Fruit fly (Drosophila melanogaster) whole organism, embryonic: ENCODE measurements around the gene pnt.

Experiments
- CG1233 ChIP-seq: fragments of 200-800 bp; sonication (Bioruptor generic); optimal IDR thresholded peaks from 4 replicates; lab custom pipeline; 2018; ENCODE audit warnings: missing biosample characterization, mild to moderate bottlenecking, missing genetic modification characterization
- CG13624 ChIP-seq: fragments of 200-800 bp; sonication (Bioruptor generic); optimal IDR thresholded peaks from 2 replicates; lab custom pipeline; 2016; ENCODE audit warnings: missing biosample characterization, missing genetic modification characterization
- CG2875 ChIP-seq: fragments of 200-800 bp; sonication (Bioruptor generic); optimal IDR thresholded peaks from 2 replicates; lab custom pipeline; 2017; ENCODE audit warnings: missing biosample characterization, mild to moderate bottlenecking, missing genetic modification characterization, missing genetic modification reagents
- CG31441 ChIP-seq: fragments of 200-800 bp; sonication (Bioruptor generic); IDR thresholded peaks from 2 replicates; pipeline ENCODE4 v1.3.6; 2022; ENCODE audit warnings: missing biosample characterization, missing genetic modification characterization
- CG42726 ChIP-seq: fragments of 200-800 bp; sonication (Bioruptor generic); IDR thresholded peaks from 2 replicates; pipeline ENCODE4 v1.3.6; 2022; ENCODE audit warnings: missing biosample characterization, missing genetic modification characterization; ENCODE audit not compliant: partially characterized antibody
- CG9437 ChIP-seq: fragments of 200-800 bp; sonication (Bioruptor generic); optimal IDR thresholded peaks from 2 replicates; lab custom pipeline; 2018; ENCODE audit warnings: missing biosample characterization, mild to moderate bottlenecking, missing genetic modification characterization
- Hr78 ChIP-seq, 2 experiments: fragments of 200-800 bp in 1 of 2; fragments of >200 bp in 1 of 2; sonication (Bioruptor generic) in 1 of 2; optimal IDR thresholded peaks; 2 replicates each; lab custom pipeline; 2017 to 2019; ENCODE audit warnings: missing biosample characterization in 2 of 2, missing genetic modification characterization in 2 of 2, mild to moderate bottlenecking in 1 of 2, moderate library complexity in 1 of 2
- Optix ChIP-seq: fragments of 200-800 bp; sonication (Bioruptor generic); IDR thresholded peaks from 3 replicates; pipeline ENCODE4 v1.3.6; 2022; ENCODE audit warnings: missing biosample characterization, missing genetic modification characterization
- cwo ChIP-seq: fragments of 200-800 bp; sonication (Bioruptor generic); optimal IDR thresholded peaks from 3 replicates; lab custom pipeline; 2017; ENCODE audit warnings: missing biosample characterization, missing genetic modification characterization, mild to moderate bottlenecking, moderate library complexity, missing genetic modification reagents
- dpn ChIP-seq, 2 experiments: fragments of 200-800 bp; sonication (Bioruptor generic); optimal IDR thresholded peaks; 3 replicates each; lab custom pipeline; 2016; ENCODE audit warnings: missing biosample characterization in 2 of 2, missing genetic modification characterization in 2 of 2
- emc ChIP-seq: fragments of 200-800 bp; sonication (Bioruptor generic); optimal IDR thresholded peaks from 2 replicates; lab custom pipeline; 2016; ENCODE audit warnings: missing biosample characterization, missing genetic modification characterization
- grn ChIP-seq: fragments of 200-800 bp; sonication (Bioruptor generic); optimal IDR thresholded peaks from 3 replicates; lab custom pipeline; 2017; ENCODE audit warnings: missing biosample characterization, missing genetic modification characterization
- insv ChIP-seq, 2 experiments: fragments of 200-800 bp; sonication (Bioruptor generic); optimal IDR thresholded peaks; 3 replicates each; lab custom pipeline; 2016 to 2018; ENCODE audit warnings: missing biosample characterization in 2 of 2, missing genetic modification characterization in 2 of 2
- slou ChIP-seq: fragments of 200-800 bp; sonication (Bioruptor generic); optimal IDR thresholded peaks from 3 replicates; lab custom pipeline; 2016; ENCODE audit warnings: missing biosample characterization, missing genetic modification characterization

DNA sequence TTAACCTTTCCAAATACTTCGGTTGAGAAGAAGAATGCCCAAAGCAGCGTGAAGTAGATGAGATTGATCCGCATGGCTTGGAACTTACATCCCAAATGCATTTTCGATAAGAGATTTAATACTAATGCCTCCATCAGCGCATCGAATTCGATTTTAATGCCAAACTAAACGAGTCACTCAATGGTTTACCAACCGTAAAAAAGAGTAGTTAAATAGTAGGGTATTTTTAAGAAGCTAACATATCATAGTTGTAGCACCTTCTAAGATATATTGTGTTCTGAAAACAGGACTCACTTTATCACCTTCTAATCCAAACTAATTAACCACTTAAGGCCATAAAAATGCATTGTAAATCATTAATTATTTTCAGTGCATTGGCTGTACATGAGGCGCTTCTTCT lies 42.8 kb upstream of the pnt start, which contains the start of gene CG31515:
- TF ChIP-seq CG42726 (no peak), Optix (no peak), CG31441 (GFP tag; lab: Robert Waterston, UW) (no peak), CG2875 (GFP tag; lab: Kevin White, UChicago) (no peak), emc (GFP tag; lab: Kevin White, UChicago) (no peak), CG13624 (GFP tag; lab: Kevin White, UChicago) (no peak), CG9437 (GFP tag; lab: Kevin White, UChicago) (no peak), CG1233 (GFP tag; lab: Kevin White, UChicago) (no peak), Hr78 (GFP tag; optimal IDR thresholded peaks at IDR 0.05; lab: Kevin White, UChicago) (no peak), cwo (GFP tag; lab: Kevin White, UChicago) (no peak), slou (GFP tag; lab: Kevin White, UChicago) (no peak), dpn (GFP tag; optimal IDR thresholded peaks at IDR 0.05; lab: Kevin White, UChicago) (no peak), insv (GFP tag; optimal IDR thresholded peaks at IDR 0.05; lab: Kevin White, UChicago) (no peak), grn (GFP tag; lab: Kevin White, UChicago) (no peak)
